Fruit fly (Drosophila melanogaster) whole organism, prepupa: ENCODE data around the gene Cypl.

Source experiments
- CG10631 ChIP-seq: fragments of 200-800 bp; sonication (Bioruptor generic); optimal IDR thresholded peaks from 2 replicates; lab custom pipeline; 2016; ENCODE audit warnings: missing biosample characterization, missing genetic modification characterization
- CG9139 ChIP-seq: fragments of 200-800 bp; sonication (Bioruptor generic); optimal IDR thresholded peaks from 3 replicates; lab custom pipeline; 2017; ENCODE audit warnings: missing biosample characterization, mild to moderate bottlenecking, missing genetic modification characterization
- Sox102F ChIP-seq: fragments of 200-800 bp; sonication (Bioruptor generic); optimal IDR thresholded peaks from 2 replicates; lab custom pipeline; 2016; ENCODE audit warnings: missing biosample characterization, mild to moderate bottlenecking, missing genetic modification characterization

- TF ChIP-seq CG10631 (GFP tag; lab: Kevin White, UChicago) (no peak), Sox102F (GFP tag; lab: Kevin White, UChicago) (no peak), CG9139 (GFP tag; lab: Kevin White, UChicago) (no peak)
Observed at dm6 chr3L:548304-549198, 5.8 kb upstream of the Cypl start.
